Worm (Caenorhabditis elegans) whole organism, L3 larva: ENCODE results near the gene exos-4.1.

Source experiments
- R02D3.7 ChIP-seq: fragments of 150-350 bp; optimal IDR thresholded peaks from 2 replicates; lab custom pipeline; 2014; ENCODE audit warnings: missing biosample characterization, missing genetic modification characterization
- ZK546.5 ChIP-seq: sonication (generic microtip); optimal IDR thresholded peaks from 2 replicates; lab custom pipeline; 2017; ENCODE audit warnings: missing biosample characterization, missing genetic modification characterization
- aly-2 ChIP-seq: fragments of 150-350 bp; optimal IDR thresholded peaks from 2 replicates; lab custom pipeline; 2014; ENCODE audit warnings: missing biosample characterization, missing genetic modification characterization
- ama-1 ChIP-seq: fragments of 150-350 bp; optimal IDR thresholded peaks from 2 replicates; lab custom pipeline; 2018
- ceh-28 ChIP-seq: fragments of 150-350 bp; optimal IDR thresholded peaks from 2 replicates; lab custom pipeline; 2014; ENCODE audit warnings: missing biosample characterization, missing genetic modification reagents, missing genetic modification characterization
- ceh-82 ChIP-seq: fragments of 150-350 bp; optimal IDR thresholded peaks from 2 replicates; lab custom pipeline; 2014; ENCODE audit warnings: missing biosample characterization, missing genetic modification characterization
- ceh-9 ChIP-seq: sonication (generic microtip); optimal IDR thresholded peaks from 2 replicates; lab custom pipeline; 2018; ENCODE audit warnings: missing biosample characterization, missing genetic modification characterization
- daf-12 ChIP-seq: fragments of 150-350 bp; optimal IDR thresholded peaks from 2 replicates; lab custom pipeline; 2014; ENCODE audit warnings: missing biosample characterization, missing genetic modification reagents, missing genetic modification characterization
- egl-5 ChIP-seq: fragments of 150-350 bp; optimal IDR thresholded peaks from 2 replicates; lab custom pipeline; 2017; ENCODE audit warnings: missing biosample characterization, missing genetic modification reagents, missing genetic modification characterization, inconsistent platforms
- elt-1 ChIP-seq: fragments of 150-350 bp; optimal IDR thresholded peaks from 2 replicates; lab custom pipeline; 2014; ENCODE audit warnings: missing biosample characterization, missing genetic modification characterization
- elt-3 ChIP-seq, 3 experiments: fragments of 150-350 bp in 1 of 3; sonication (generic microtip) in 2 of 3; optimal IDR thresholded peaks; 2 replicates in 2 of 3; 4 replicates in 1 of 3; lab custom pipeline; 2014 to 2017; ENCODE audit warnings: missing biosample characterization in 3 of 3, missing genetic modification characterization in 3 of 3
- eor-1 ChIP-seq, 2 experiments: fragments of 150-350 bp; optimal IDR thresholded peaks; 2 replicates each; lab custom pipeline; 2014 to 2018; ENCODE audit warnings: missing biosample characterization in 2 of 2, missing genetic modification characterization in 2 of 2
- fkh-10 ChIP-seq: sonication (generic microtip); optimal IDR thresholded peaks from 2 replicates; lab custom pipeline; 2017; ENCODE audit warnings: missing biosample characterization, missing genetic modification reagents, missing genetic modification characterization
- fos-1 ChIP-seq: fragments of 150-350 bp; optimal IDR thresholded peaks from 2 replicates; lab custom pipeline; 2014; ENCODE audit warnings: missing biosample characterization, missing genetic modification characterization
- hmg-11 ChIP-seq: sonication (generic microtip); optimal IDR thresholded peaks from 2 replicates; lab custom pipeline; 2016; ENCODE audit warnings: missing genetic modification characterization, missing compliant biosample characterization
- jun-1 ChIP-seq: fragments of 150-350 bp; optimal IDR thresholded peaks from 2 replicates; lab custom pipeline; 2014; ENCODE audit warnings: missing biosample characterization, missing genetic modification reagents, missing genetic modification characterization
- lin-15B ChIP-seq: fragments of 150-350 bp; optimal IDR thresholded peaks from 2 replicates; lab custom pipeline; 2014; ENCODE audit warnings: missing biosample characterization, missing genetic modification characterization
- mml-1 ChIP-seq: fragments of 150-350 bp; sonication (generic microtip); optimal IDR thresholded peaks from 3 replicates; lab custom pipeline; 2014; ENCODE audit warnings: missing biosample characterization, missing genetic modification characterization
- nhr-11 ChIP-seq: fragments of 150-350 bp; optimal IDR thresholded peaks from 2 replicates; lab custom pipeline; 2014; ENCODE audit warnings: missing biosample characterization, missing genetic modification characterization
- nhr-12 ChIP-seq: fragments of 150-350 bp; optimal IDR thresholded peaks from 2 replicates; lab custom pipeline; 2014; ENCODE audit warnings: missing biosample characterization, missing genetic modification characterization
- nhr-23 ChIP-seq: fragments of 150-350 bp; optimal IDR thresholded peaks from 2 replicates; lab custom pipeline; 2014; ENCODE audit warnings: missing biosample characterization, missing genetic modification reagents, missing genetic modification characterization
- nhr-237 ChIP-seq: fragments of 150-350 bp; optimal IDR thresholded peaks from 2 replicates; lab custom pipeline; 2014; ENCODE audit warnings: missing biosample characterization, missing genetic modification characterization
- nhr-25 ChIP-seq: sonication (generic microtip); optimal IDR thresholded peaks from 2 replicates; lab custom pipeline; 2017; ENCODE audit warnings: missing biosample characterization, missing genetic modification characterization
- nhr-28 ChIP-seq: fragments of 150-350 bp; optimal IDR thresholded peaks from 2 replicates; lab custom pipeline; 2014; ENCODE audit warnings: missing biosample characterization, missing genetic modification characterization
- nhr-67 ChIP-seq: fragments of 150-350 bp; optimal IDR thresholded peaks from 2 replicates; lab custom pipeline; 2014; ENCODE audit warnings: missing biosample characterization, missing genetic modification characterization
- nhr-76 ChIP-seq: fragments of 150-350 bp; sonication (generic microtip); optimal IDR thresholded peaks from 5 replicates; lab custom pipeline; 2014; ENCODE audit warnings: missing biosample characterization, missing genetic modification characterization
- nhr-77 ChIP-seq: fragments of 150-350 bp; optimal IDR thresholded peaks from 2 replicates; lab custom pipeline; 2014; ENCODE audit warnings: missing biosample characterization, missing genetic modification characterization
- pha-4 ChIP-seq: fragments of 150-350 bp; optimal IDR thresholded peaks from 2 replicates; lab custom pipeline; 2014; ENCODE audit warnings: missing biosample characterization, missing genetic modification reagents, missing genetic modification characterization
- pqm-1 ChIP-seq: fragments of 150-350 bp; optimal IDR thresholded peaks from 2 replicates; lab custom pipeline; 2017; ENCODE audit warnings: missing biosample characterization, missing genetic modification characterization, inconsistent platforms
- sea-2 ChIP-seq: fragments of 150-350 bp; sonication (generic microtip); optimal IDR thresholded peaks from 4 replicates; lab custom pipeline; 2014; ENCODE audit warnings: missing biosample characterization, missing genetic modification reagents, missing genetic modification characterization
- skn-1 ChIP-seq: fragments of 150-350 bp; optimal IDR thresholded peaks from 2 replicates; lab custom pipeline; 2014; ENCODE audit warnings: missing biosample characterization, missing genetic modification characterization
- snpc-4 ChIP-seq: fragments of 150-350 bp; optimal IDR thresholded peaks from 2 replicates; lab custom pipeline; 2014; ENCODE audit warnings: missing biosample characterization, missing genetic modification characterization
- tbx-2 ChIP-seq: sonication (generic microtip); optimal IDR thresholded peaks from 2 replicates; lab custom pipeline; 2016; ENCODE audit warnings: mild to moderate bottlenecking, missing genetic modification characterization, missing compliant biosample characterization
- unc-62 ChIP-seq: fragments of 150-350 bp; sonication (generic microtip); optimal IDR thresholded peaks from 4 replicates; lab custom pipeline; 2014; ENCODE audit warnings: missing biosample characterization, missing genetic modification reagents, missing genetic modification characterization
- zag-1 ChIP-seq: fragments of 150-350 bp; optimal IDR thresholded peaks from 2 replicates; lab custom pipeline; 2014; ENCODE audit warnings: missing biosample characterization, missing genetic modification characterization
- ztf-4 ChIP-seq: fragments of 150-350 bp; optimal IDR thresholded peaks from 2 replicates; lab custom pipeline; 2014; ENCODE audit warnings: missing biosample characterization, missing genetic modification characterization

The exos-4.1 gene

DNA sequence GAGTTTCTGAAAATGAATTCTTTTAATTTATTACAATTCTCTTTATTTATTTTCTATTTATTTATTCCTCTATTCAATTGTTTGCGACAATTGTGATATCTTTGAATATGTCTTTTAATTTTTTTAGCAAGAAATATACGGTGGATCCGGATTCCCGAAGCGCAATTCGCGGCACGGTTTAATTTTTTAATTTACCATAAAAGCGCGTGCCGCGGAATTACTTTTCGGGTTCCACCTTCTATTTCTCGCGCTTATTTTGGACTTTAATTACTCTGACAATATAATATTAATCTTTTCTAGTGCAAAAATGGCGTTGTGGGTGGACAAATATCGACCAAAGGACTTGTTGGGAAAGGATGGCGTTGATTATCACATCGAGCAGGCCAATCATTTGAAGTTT is 3.3 kb upstream of the exos-4.1 start, which contains the start of gene rfc-3:
Gene rfc-3 (plus strand): TSS at position 301 of the 400 bp plus-strand sequence.
- TF ChIP-seq elt-1 (tag; lab: Kevin White, UChicago) (no peak), snpc-4 (tag; lab: Kevin White, UChicago) (no peak), nhr-237 (tag; lab: Kevin White, UChicago) (no peak), nhr-12 (no peak), nhr-28 (tag; lab: Kevin White, UChicago) (no peak), nhr-25 (tag; lab: Kevin White, UChicago) (no peak), skn-1 (tag; lab: Kevin White, UChicago) (no peak), pqm-1 (no peak), nhr-67 (tag; lab: Kevin White, UChicago) (no peak), fkh-10 (GFP tag; lab: Kevin White, UChicago) (no peak), ztf-4 (tag; lab: Kevin White, UChicago) (no peak), nhr-77 (tag; lab: Kevin White, UChicago) (no peak), sea-2 (GFP tag; lab: Kevin White, UChicago) (no peak), nhr-23 (tag; lab: Kevin White, UChicago) (no peak), ceh-9 (tag; lab: Kevin White, UChicago) (no peak), ZK546.5 (tag; lab: Kevin White, UChicago) (no peak), mml-1 (no peak)

DNA sequence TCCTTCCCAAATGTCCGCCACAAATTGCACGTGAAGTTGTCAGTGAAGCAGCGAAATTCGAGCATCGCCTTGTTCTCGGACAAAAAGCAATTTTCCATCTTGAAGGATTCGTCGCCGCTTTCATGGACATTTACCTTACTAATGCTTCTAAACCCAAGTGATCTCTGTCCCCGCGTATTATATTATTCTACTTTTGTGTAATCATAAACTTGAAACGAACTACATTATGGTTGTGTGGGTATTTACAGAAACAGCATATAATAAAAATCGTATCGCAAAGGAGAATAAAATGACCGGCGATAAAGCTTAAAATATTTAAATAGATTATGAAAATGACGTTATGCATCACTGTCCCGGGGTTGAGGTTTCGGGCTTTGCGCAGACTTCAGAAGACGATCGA is 2.0 kb upstream of the exos-4.1 start:
- TF ChIP-seq ceh-82 (tag; lab: Kevin White, UChicago) (no peak), aly-2 (tag; lab: Kevin White, UChicago) (peak; percentile 30)

DNA sequence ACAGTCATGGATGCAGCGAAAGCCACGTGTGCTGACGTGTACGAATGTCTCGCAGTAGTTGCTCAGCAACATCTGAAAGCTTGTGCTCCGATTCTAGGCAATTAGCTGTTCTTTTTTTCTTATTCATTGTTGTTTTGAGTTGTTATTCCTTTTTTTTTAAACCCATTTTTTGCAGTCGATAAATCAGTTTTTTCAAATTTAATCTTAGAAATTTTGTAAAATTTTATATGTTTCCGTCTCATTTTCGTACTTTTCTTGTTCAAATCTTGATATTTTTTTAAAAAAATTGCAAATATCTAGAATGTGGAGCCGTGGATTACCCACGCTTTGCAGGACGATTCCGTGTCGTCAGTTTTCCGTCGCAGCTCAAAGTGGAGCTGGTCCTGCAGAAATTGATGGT is 1.6 kb downstream of the exos-4.1 start, which contains the start of gene fask-1:
Gene fask-1 (plus strand): TSS at position 301 of the 400 bp plus-strand sequence.
- TF ChIP-seq fos-1 (tag; lab: Kevin White, UChicago) = no peak
- TF ChIP-seq skn-1 (tag; lab: Kevin White, UChicago) = no peak
- no peak for TF ChIP-seq hmg-11 (tag; lab: Kevin White, UChicago)
- no peak for TF ChIP-seq nhr-25 (tag; lab: Kevin White, UChicago)
- TF ChIP-seq egl-5 (tag; lab: Kevin White, UChicago) = no peak
- TF ChIP-seq sea-2 (GFP tag; lab: Kevin White, UChicago) = no peak
- no peak for TF ChIP-seq pqm-1
- no peak for TF ChIP-seq nhr-12
- TF ChIP-seq nhr-237 (tag; lab: Kevin White, UChicago) = no peak
- TF ChIP-seq fkh-10 (GFP tag; lab: Kevin White, UChicago) = no peak
- no peak for TF ChIP-seq aly-2 (tag; lab: Kevin White, UChicago)
- no peak for TF ChIP-seq R02D3.7 (tag; lab: Kevin White, UChicago)
- no peak for TF ChIP-seq eor-1 (tag; optimal IDR thresholded peaks at IDR 0.05; lab: Kevin White, UChicago)
- TF ChIP-seq tbx-2 (tag; lab: Kevin White, UChicago) = no peak
- TF ChIP-seq ceh-28 (tag; lab: Kevin White, UChicago) = no peak
- TF ChIP-seq ztf-4 (tag; lab: Kevin White, UChicago) = no peak
- TF ChIP-seq unc-62 (GFP tag; lab: Kevin White, UChicago) = no peak
- TF ChIP-seq nhr-77 (tag; lab: Kevin White, UChicago) = no peak
- TF ChIP-seq zag-1 = no peak
- TF ChIP-seq pha-4 (tag; lab: Kevin White, UChicago) = no peak

DNA sequence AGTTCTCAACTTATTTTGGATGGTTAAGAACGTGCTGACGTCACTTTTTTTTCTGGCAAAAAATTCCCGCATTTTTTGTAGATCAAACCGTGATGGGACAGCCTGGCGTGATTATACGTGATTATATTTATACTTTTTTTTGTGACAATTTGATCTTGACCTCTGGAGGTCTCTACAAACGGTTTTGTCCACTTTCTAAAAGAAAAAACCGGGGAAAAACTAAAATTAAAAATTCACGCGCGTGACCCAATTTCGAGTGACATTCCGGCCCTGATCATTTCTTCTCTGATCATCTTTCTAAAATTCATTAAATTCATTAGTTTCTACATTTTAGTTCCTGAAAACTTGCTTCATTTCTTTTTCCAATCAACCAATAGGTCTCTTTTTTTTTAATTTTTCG is 6.1 kb downstream of the exos-4.1 start, which contains the start of gene rde-11:
Gene rde-11 (plus strand): TSS at position 301 of the 400 bp plus-strand sequence.
- TF ChIP-seq egl-5 (tag; lab: Kevin White, UChicago) (no peak), eor-1 (tag; optimal IDR thresholded peaks at IDR 0.05; lab: Kevin White, UChicago) (no peak), nhr-76 (no peak), daf-12 (tag; lab: Kevin White, UChicago) (no peak), elt-3 (tag; optimal IDR thresholded peaks at IDR 0.05; lab: Kevin White, UChicago) (no peak), jun-1 (tag; lab: Kevin White, UChicago) (no peak), hmg-11 (tag; lab: Kevin White, UChicago) (no peak), nhr-11 (tag; lab: Kevin White, UChicago) (no peak), ceh-28 (tag; lab: Kevin White, UChicago) (no peak), aly-2 (tag; lab: Kevin White, UChicago) (no peak), mml-1 (no peak), lin-15B (tag; lab: Kevin White, UChicago) (no peak), ama-1 (lab: Kevin White, UChicago) (no peak), ZK546.5 (tag; lab: Kevin White, UChicago) (no peak), ceh-9 (tag; lab: Kevin White, UChicago) (no peak), R02D3.7 (tag; lab: Kevin White, UChicago) (no peak), nhr-77 (tag; lab: Kevin White, UChicago) (no peak)
- TF ChIP-seq, all 47 proteins: peak for 0
